Fruit fly (Drosophila melanogaster): ENCODE data around the gene CG31673.

DNA sequence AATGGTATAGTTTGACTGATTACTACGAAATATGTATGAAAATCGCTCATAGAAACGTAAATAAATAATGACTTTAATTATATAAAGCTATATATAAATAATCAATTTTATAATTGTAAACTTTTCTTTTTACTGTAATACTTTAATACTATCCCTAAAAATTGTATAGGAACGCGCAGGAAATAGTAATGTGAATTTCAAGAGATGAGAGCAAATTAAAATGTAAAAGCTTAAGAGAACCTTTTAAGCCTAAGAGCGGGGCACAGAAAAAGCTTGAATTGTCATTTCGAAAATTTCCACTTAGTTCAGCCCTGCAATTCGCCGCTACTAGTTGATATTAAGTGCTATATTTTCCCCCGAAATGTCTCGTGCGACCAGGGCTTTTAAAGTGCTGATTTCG, at the start of gene CG31673:
- TF ChIP-seq CG13204 (GFP tag; optimal IDR thresholded peaks at IDR 0.05) (no peak), Pif1A (GFP tag; optimal IDR thresholded peaks at IDR 0.05) (no peak), EcR (GFP tag; optimal IDR thresholded peaks at IDR 0.05) (no peak), CG12605 (GFP tag; IDR thresholded peaks at IDR 0.05) (no peak), CG10348 (GFP tag; IDR thresholded peaks at IDR 0.05) (no peak), CG4496 (GFP tag; IDR thresholded peaks at IDR 0.05) (no peak), CG9948 (tag; optimal IDR thresholded peaks at IDR 0.05) (no peak), CG14655 (GFP tag; optimal IDR thresholded peaks at IDR 0.05) (no peak), CG15710 (tag; optimal IDR thresholded peaks at IDR 0.05) (no peak), CG17806 (tag; optimal IDR thresholded peaks at IDR 0.05) (no peak), rn (GFP tag; IDR thresholded peaks at IDR 0.05) (no peak)
